Fruit fly (Drosophila melanogaster) whole organism, embryonic: ENCODE data around the gene CG43993.

Experiments
- Awh ChIP-seq: fragments of 200-800 bp; sonication (Bioruptor generic); IDR thresholded peaks from 2 replicates; pipeline ENCODE4, ENCODE4 v1.3.6; 2022; ENCODE audit warnings: missing biosample characterization, missing genetic modification characterization
- CG10543 ChIP-seq: fragments of 200-800 bp; sonication (Bioruptor generic); optimal IDR thresholded peaks from 3 replicates; lab custom pipeline; 2017; ENCODE audit warnings: missing biosample characterization, mild to moderate bottlenecking, missing genetic modification characterization, moderate library complexity
- CG13296 ChIP-seq: fragments of 200-800 bp; sonication (Bioruptor generic); optimal IDR thresholded peaks from 3 replicates; lab custom pipeline; 2018; ENCODE audit warnings: missing biosample characterization, mild to moderate bottlenecking, missing genetic modification characterization
- CG14441 ChIP-seq: fragments of 200-800 bp; sonication (Bioruptor generic); IDR thresholded peaks from 2 replicates; pipeline ENCODE4 v1.3.6; 2022; ENCODE audit warnings: missing biosample characterization, missing genetic modification characterization
- CG15269 ChIP-seq: fragments of 200-800 bp; sonication (Bioruptor generic); optimal IDR thresholded peaks from 2 replicates; lab custom pipeline; 2018; ENCODE audit warnings: missing biosample characterization, mild to moderate bottlenecking, missing genetic modification characterization, moderate library complexity
- CG16815 ChIP-seq: fragments of 200-800 bp; sonication (Bioruptor generic); optimal IDR thresholded peaks from 3 replicates; lab custom pipeline; 2017; ENCODE audit warnings: missing biosample characterization, mild to moderate bottlenecking, missing genetic modification characterization
- CG1832 ChIP-seq: fragments of 200-800 bp; sonication (Bioruptor generic); optimal IDR thresholded peaks from 2 replicates; lab custom pipeline; 2017; ENCODE audit warnings: missing biosample characterization, mild to moderate bottlenecking, missing genetic modification characterization, inconsistent platforms
- CG18599 ChIP-seq: fragments of 200-800 bp; sonication (Bioruptor generic); optimal IDR thresholded peaks from 3 replicates; lab custom pipeline; 2017; ENCODE audit warnings: missing biosample characterization, missing genetic modification characterization, mild to moderate bottlenecking, moderate library complexity, missing genetic modification reagents
- CG18764 ChIP-seq: fragments of 200-800 bp; sonication (Bioruptor generic); optimal IDR thresholded peaks from 3 replicates; lab custom pipeline; 2016; ENCODE audit warnings: missing biosample characterization, missing genetic modification characterization
- CG3065 ChIP-seq: fragments of 200-800 bp; sonication (Bioruptor generic); optimal IDR thresholded peaks from 2 replicates; lab custom pipeline; 2016; ENCODE audit warnings: missing biosample characterization, missing genetic modification characterization
- CG32532 ChIP-seq: fragments of 200-800 bp; sonication (Bioruptor generic); IDR thresholded peaks from 2 replicates; pipeline ENCODE4 v1.3.6; 2022; ENCODE audit warnings: missing biosample characterization, missing genetic modification characterization
- CG33213 ChIP-seq: fragments of 200-800 bp; sonication (Bioruptor generic); optimal IDR thresholded peaks from 3 replicates; lab custom pipeline; 2016; ENCODE audit warnings: missing biosample characterization, missing genetic modification characterization
- CG3407 ChIP-seq: fragments of 200-800 bp; sonication (Bioruptor generic); optimal IDR thresholded peaks from 2 replicates; lab custom pipeline; 2018; ENCODE audit warnings: missing biosample characterization, mild to moderate bottlenecking, missing genetic modification characterization
- CG34376 ChIP-seq: fragments of 200-800 bp; sonication (Bioruptor generic); optimal IDR thresholded peaks from 2 replicates; lab custom pipeline; 2018; ENCODE audit warnings: missing biosample characterization, mild to moderate bottlenecking, missing genetic modification characterization
- CG7745 ChIP-seq: fragments of 200-800 bp; sonication (Bioruptor generic); optimal IDR thresholded peaks from 2 replicates; lab custom pipeline; 2018; ENCODE audit warnings: missing biosample characterization, mild to moderate bottlenecking, missing genetic modification characterization, moderate library complexity
- Dbx ChIP-seq: fragments of 200-800 bp; sonication (Bioruptor generic); IDR thresholded peaks from 3 replicates; pipeline ENCODE4 v1.3.6; 2022; ENCODE audit warnings: missing biosample characterization, missing genetic modification characterization
- GATAe ChIP-seq: fragments of 200-800 bp; sonication (Bioruptor generic); conservative IDR thresholded peaks from 2 replicates; pipeline ENCODE4 v1.3.6; 2022; ENCODE audit warnings: missing biosample characterization, missing genetic modification characterization
- Hr78 ChIP-seq, 2 experiments: fragments of 200-800 bp in 1 of 2; fragments of >200 bp in 1 of 2; sonication (Bioruptor generic) in 1 of 2; optimal IDR thresholded peaks; 2 replicates each; lab custom pipeline; 2017 to 2019; ENCODE audit warnings: missing biosample characterization in 2 of 2, missing genetic modification characterization in 2 of 2, mild to moderate bottlenecking in 1 of 2, moderate library complexity in 1 of 2
- Lim3 ChIP-seq: fragments of 200-800 bp; sonication (Bioruptor generic); IDR thresholded peaks from 2 replicates; pipeline ENCODE4 v1.3.6; 2022; ENCODE audit warnings: missing biosample characterization, missing genetic modification characterization
- MBD-R2 ChIP-seq: fragments of 200-800 bp; sonication (Bioruptor generic); IDR thresholded peaks from 2 replicates; pipeline ENCODE4 v1.3.6; 2022; ENCODE audit warnings: missing biosample characterization, missing genetic modification characterization
- Max ChIP-seq: fragments of 200-800 bp; sonication (Bioruptor generic); optimal IDR thresholded peaks from 2 replicates; lab custom pipeline; 2016; ENCODE audit warnings: missing biosample characterization, mild to moderate bottlenecking, missing genetic modification characterization
- Med ChIP-seq: fragments of 200-800 bp; sonication (Bioruptor generic); peaks from one replicate; lab custom pipeline; 2016; ENCODE audit warnings: missing biosample characterization, missing genetic modification characterization, mild to moderate bottlenecking, inconsistent platforms, moderate library complexity
- Meics ChIP-seq: fragments of 200-800 bp; sonication (Bioruptor generic); optimal IDR thresholded peaks from 2 replicates; lab custom pipeline; 2017; ENCODE audit warnings: missing biosample characterization, mild to moderate bottlenecking, missing genetic modification characterization
- Optix ChIP-seq: fragments of 200-800 bp; sonication (Bioruptor generic); IDR thresholded peaks from 3 replicates; pipeline ENCODE4 v1.3.6; 2022; ENCODE audit warnings: missing biosample characterization, missing genetic modification characterization
- Ptx1 ChIP-seq: fragments of 200-800 bp; sonication (Bioruptor generic); IDR thresholded peaks from 2 replicates; pipeline ENCODE4 v1.3.6; 2022; ENCODE audit warnings: missing biosample characterization, missing genetic modification characterization
- Spps ChIP-seq: fragments of 200-800 bp; sonication (Bioruptor generic); optimal IDR thresholded peaks from 2 replicates; lab custom pipeline; 2018; ENCODE audit warnings: missing biosample characterization, mild to moderate bottlenecking, missing genetic modification characterization
- Trl ChIP-seq, 3 experiments: fragments of >200 bp in 2 of 3; fragments of 200-800 bp in 1 of 3; sonication (Bioruptor generic) in 1 of 3; optimal IDR thresholded peaks; 2 replicates in 1 of 3; 3 replicates in 2 of 3; lab custom pipeline; 2016 to 2017; ENCODE audit warnings: missing biosample characterization in 1 of 3, missing genetic modification characterization in 1 of 3
- Vsx1 ChIP-seq: fragments of 200-800 bp; sonication (Bioruptor generic); optimal IDR thresholded peaks from 2 replicates; lab custom pipeline; 2017; ENCODE audit warnings: missing biosample characterization, mild to moderate bottlenecking, missing genetic modification characterization, missing genetic modification reagents
- ac ChIP-seq: fragments of 200-800 bp; sonication (Bioruptor generic); optimal IDR thresholded peaks from 3 replicates; lab custom pipeline; 2017; ENCODE audit warnings: missing biosample characterization, mild to moderate bottlenecking, missing genetic modification characterization
- chinmo ChIP-seq: fragments of 200-800 bp; sonication (Bioruptor generic); IDR thresholded peaks from 4 replicates; pipeline ENCODE4 v1.3.6; 2022; ENCODE audit warnings: missing biosample characterization, missing genetic modification characterization; ENCODE audit not compliant: partially characterized antibody
- ci ChIP-seq: fragments of 200-800 bp; sonication (Bioruptor generic); IDR thresholded peaks from 3 replicates; pipeline ENCODE4 v1.3.6; 2022; ENCODE audit warnings: missing biosample characterization, missing genetic modification characterization
- exex ChIP-seq: fragments of 200-800 bp; sonication (Bioruptor generic); optimal IDR thresholded peaks from 4 replicates; lab custom pipeline; 2018; ENCODE audit warnings: missing biosample characterization, mild to moderate bottlenecking, missing genetic modification characterization, moderate library complexity
- grn ChIP-seq: fragments of 200-800 bp; sonication (Bioruptor generic); optimal IDR thresholded peaks from 3 replicates; lab custom pipeline; 2017; ENCODE audit warnings: missing biosample characterization, missing genetic modification characterization
- hb ChIP-seq: fragments of 200-800 bp; sonication (Bioruptor generic); IDR thresholded peaks from 3 replicates; pipeline ENCODE4 v1.3.6; 2022; ENCODE audit warnings: missing biosample characterization, missing genetic modification characterization; ENCODE audit not compliant: partially characterized antibody
- jigr1 ChIP-seq: fragments of 200-800 bp; sonication (Bioruptor generic); IDR thresholded peaks from 3 replicates; pipeline ENCODE4 v1.3.6; 2022; ENCODE audit warnings: missing biosample characterization, missing genetic modification characterization
- lab ChIP-seq: fragments of 200-800 bp; sonication (Bioruptor generic); optimal IDR thresholded peaks from 3 replicates; lab custom pipeline; 2017; ENCODE audit warnings: missing biosample characterization, missing genetic modification characterization, mild to moderate bottlenecking, moderate library complexity, missing genetic modification reagents
- mirr ChIP-seq: fragments of 200-800 bp; sonication (Bioruptor generic); optimal IDR thresholded peaks from 3 replicates; lab custom pipeline; 2018; ENCODE audit warnings: missing biosample characterization, mild to moderate bottlenecking, missing genetic modification characterization
- oc ChIP-seq: fragments of 200-800 bp; sonication (Bioruptor generic); optimal IDR thresholded peaks from 2 replicates; lab custom pipeline; 2018; ENCODE audit warnings: missing biosample characterization, mild to moderate bottlenecking, missing genetic modification characterization, moderate library complexity
- otp ChIP-seq: fragments of 200-800 bp; sonication (Bioruptor generic); IDR thresholded peaks from 3 replicates; pipeline ENCODE4, ENCODE4 v1.3.6; 2022; ENCODE audit warnings: missing biosample characterization, missing genetic modification characterization
- pros ChIP-seq: fragments of 200-800 bp; sonication (Bioruptor generic); optimal IDR thresholded peaks from 3 replicates; lab custom pipeline; 2019; ENCODE audit warnings: missing biosample characterization, mild to moderate bottlenecking, missing genetic modification characterization, moderate library complexity
- run ChIP-seq: fragments of 200-800 bp; sonication (Bioruptor generic); optimal IDR thresholded peaks from 3 replicates; lab custom pipeline; 2018; ENCODE audit warnings: missing biosample characterization, mild to moderate bottlenecking, missing genetic modification characterization
- seq ChIP-seq: fragments of 200-800 bp; sonication (Bioruptor generic); IDR thresholded peaks from 2 replicates; pipeline ENCODE4 v1.3.6; 2022; ENCODE audit warnings: missing biosample characterization, missing genetic modification characterization
- sima ChIP-seq: fragments of 200-800 bp; sonication (Bioruptor generic); optimal IDR thresholded peaks from 2 replicates; lab custom pipeline; 2016; ENCODE audit warnings: missing biosample characterization, missing genetic modification characterization
- sug ChIP-seq: fragments of 200-800 bp; optimal IDR thresholded peaks from 2 replicates; lab custom pipeline; 2019; ENCODE audit warnings: missing biosample characterization, mild to moderate bottlenecking, missing genetic modification characterization, moderate library complexity
- tio ChIP-seq: fragments of 200-800 bp; sonication (Bioruptor generic); optimal IDR thresholded peaks from 2 replicates; lab custom pipeline; 2017; ENCODE audit warnings: missing biosample characterization, missing genetic modification characterization, inconsistent platforms
- tup ChIP-seq: fragments of 200-800 bp; sonication (Bioruptor generic); optimal IDR thresholded peaks from 2 replicates; lab custom pipeline; 2016; ENCODE audit warnings: missing biosample characterization, mild to moderate bottlenecking, missing genetic modification characterization, moderate library complexity

The CG43993 gene

dm6 chr3L:12056286-12057178 lies 24.2 kb downstream of the CG43993 start (continued):
- TF ChIP-seq CG32532: peak; percentile 17; the same call in 1 of the 2 replicates
- TF ChIP-seq otp: no peak
- TF ChIP-seq CG7745 (tag; lab: Kevin White, UChicago): no peak
- TF ChIP-seq Optix (GFP tag; lab: Robert Waterston, UW): no peak
- no peak for TF ChIP-seq CG1832 (GFP tag; lab: Kevin White, UChicago)
- TF ChIP-seq hb (GFP tag; lab: Robert Waterston, UW): no peak
- peak; percentile 65 for TF ChIP-seq CG18764 (GFP tag; lab: Kevin White, UChicago)
- peak; percentile 5 for TF ChIP-seq CG3065

dm6 chr3L:12057585-12057984 lies 25.2 kb downstream of the CG43993 start:
- TF ChIP-seq grn (peak; percentile 88), Ptx1 (GFP tag; lab: Robert Waterston, UW) (0 out of 2 replicates have a peak, but pooled peaks have one; percentile 16), Med (GFP tag; lab: Kevin White, UChicago) (no peak), tup (GFP tag; lab: Kevin White, UChicago) (no peak), CG18599 (GFP tag; lab: Kevin White, UChicago) (peak; percentile 1), MBD-R2 (GFP tag; lab: Robert Waterston, UW) (no peak), Meics (GFP tag; lab: Kevin White, UChicago) (no peak), oc (tag; lab: Kevin White, UChicago) (peak; percentile 53), Max (GFP tag; lab: Kevin White, UChicago) (no peak), CG14441 (peak; percentile 28; the same call in 1 of the 2 replicates), jigr1 (GFP tag; lab: Robert Waterston, UW) (no peak), Vsx1 (GFP tag; lab: Kevin White, UChicago) (peak; percentile 82), ci (GFP tag; lab: Robert Waterston, UW) (0 out of 3 replicates have a peak, but pooled peaks have one; percentile 12), pros (no peak), Awh (0 out of 2 replicates have a peak, but pooled peaks have one; percentile 38), tio (GFP tag; lab: Kevin White, UChicago) (no peak), ac (GFP tag; lab: Kevin White, UChicago) (no peak), Hr78 (GFP tag; optimal IDR thresholded peaks at IDR 0.05; lab: Kevin White, UChicago) (peak in 1 of 2 experiments; percentile 35), run (tag; lab: Kevin White, UChicago) (peak; percentile 39), chinmo (GFP tag; lab: Robert Waterston, UW) (peak; percentile 72; the same call in 1 of the 4 replicates), mirr (GFP tag; lab: Kevin White, UChicago) (peak; percentile 76), Lim3 (peak; percentile 47; the same call in 1 of the 2 replicates), CG15269 (tag; lab: Kevin White, UChicago) (peak; percentile 6), lab (GFP tag; lab: Kevin White, UChicago) (peak; percentile 91), CG13296 (GFP tag; lab: Kevin White, UChicago) (peak; percentile 21), seq (no peak), sug (peak; percentile 92), Spps (tag; lab: Kevin White, UChicago) (no peak), Dbx (GFP tag; lab: Robert Waterston, UW) (no peak), CG33213 (GFP tag; lab: Kevin White, UChicago) (no peak), Trl (optimal IDR thresholded peaks at IDR 0.05; lab: Kevin White, UChicago) (no peak), Trl (GFP tag; optimal IDR thresholded peaks at IDR 0.05; lab: Kevin White, UChicago) (no peak), CG34376 (peak; percentile 38), CG10543 (GFP tag; lab: Kevin White, UChicago) (peak; percentile 63), sima (GFP tag; lab: Kevin White, UChicago) (no peak), exex (tag; lab: Kevin White, UChicago) (peak; percentile 95), CG16815 (no peak), GATAe (GFP tag; lab: Robert Waterston, UW) (peak; percentile 20), CG3407 (no peak)
